Fruit fly (Drosophila melanogaster) whole organism, adult: Measurements from ENCODE around the gene Prosbeta2R1.

ENCODE experiments used
- CG11617 ChIP-seq: fragments of 200-800 bp; sonication (Bioruptor generic); optimal IDR thresholded peaks from 2 replicates; lab custom pipeline; 2017; ENCODE audit warnings: mild to moderate bottlenecking, missing biosample characterization, missing genetic modification reagents, missing genetic modification characterization
- CG12768 ChIP-seq: fragments of 200-800 bp; sonication (Bioruptor generic); optimal IDR thresholded peaks from 2 replicates; lab custom pipeline; 2017; ENCODE audit warnings: missing biosample characterization, missing genetic modification characterization, mild to moderate bottlenecking, moderate library complexity, missing genetic modification reagents
- CG14711 ChIP-seq: fragments of 200-800 bp; sonication (Bioruptor generic); optimal IDR thresholded peaks from 2 replicates; lab custom pipeline; 2018; ENCODE audit warnings: missing biosample characterization, mild to moderate bottlenecking, missing genetic modification characterization, moderate library complexity
- CG1620 ChIP-seq: fragments of 200-800 bp; sonication (Bioruptor generic); optimal IDR thresholded peaks from 2 replicates; lab custom pipeline; 2016; ENCODE audit warnings: missing biosample characterization, missing genetic modification characterization
- CG33017 ChIP-seq: fragments of 200-800 bp; sonication (Bioruptor generic); optimal IDR thresholded peaks from 2 replicates; lab custom pipeline; 2018; ENCODE audit warnings: missing biosample characterization, mild to moderate bottlenecking, missing genetic modification characterization, moderate library complexity
- CG5204 ChIP-seq: fragments of 200-800 bp; sonication (Bioruptor generic); optimal IDR thresholded peaks from 2 replicates; lab custom pipeline; 2016; ENCODE audit warnings: missing biosample characterization, missing genetic modification characterization
- CG7045 ChIP-seq: fragments of 200-800 bp; sonication (Bioruptor generic); optimal IDR thresholded peaks from 2 replicates; lab custom pipeline; 2017; ENCODE audit warnings: missing biosample characterization, mild to moderate bottlenecking, missing genetic modification characterization
- CG7101 ChIP-seq: fragments of 200-800 bp; sonication (Bioruptor generic); optimal IDR thresholded peaks from 2 replicates; lab custom pipeline; 2018; ENCODE audit warnings: missing biosample characterization, mild to moderate bottlenecking, missing genetic modification characterization, moderate library complexity
- Clk ChIP-seq: fragments of 200-800 bp; sonication (Bioruptor generic); optimal IDR thresholded peaks from 2 replicates; lab custom pipeline; 2017; ENCODE audit warnings: missing biosample characterization, missing genetic modification characterization
- Crg-1 ChIP-seq: fragments of 200-800 bp; sonication (Bioruptor generic); optimal IDR thresholded peaks from 2 replicates; lab custom pipeline; 2016; ENCODE audit warnings: missing biosample characterization, missing genetic modification characterization
- Hr96 ChIP-seq: fragments of 200-800 bp; sonication (Bioruptor generic); optimal IDR thresholded peaks from 2 replicates; lab custom pipeline; 2016; ENCODE audit warnings: missing biosample characterization, missing genetic modification characterization
- Mnt ChIP-seq: fragments of 200-800 bp; sonication (Bioruptor generic); optimal IDR thresholded peaks from 2 replicates; lab custom pipeline; 2016; ENCODE audit warnings: missing biosample characterization, mild to moderate bottlenecking, missing genetic modification characterization
- bab1 ChIP-seq: fragments of 200-800 bp; sonication (Bioruptor generic); optimal IDR thresholded peaks from 3 replicates; lab custom pipeline; 2019; ENCODE audit warnings: missing biosample characterization, mild to moderate bottlenecking, missing genetic modification characterization, moderate library complexity
- cic ChIP-seq: fragments of 200-800 bp; sonication (Bioruptor generic); optimal IDR thresholded peaks from 2 replicates; lab custom pipeline; 2017; ENCODE audit warnings: missing biosample characterization, mild to moderate bottlenecking, missing genetic modification characterization, moderate library complexity
- cnc ChIP-seq, 2 experiments: fragments of >200 bp; optimal IDR thresholded peaks; 2 replicates each; lab custom pipeline; 2017
- kay ChIP-seq: fragments of 200-800 bp; sonication (Bioruptor generic); peaks from one replicate; lab custom pipeline; 2016; ENCODE audit warnings: missing biosample characterization, missing genetic modification characterization, borderline replicate concordance
- ovo ChIP-seq: fragments of 200-800 bp; sonication (Bioruptor generic); optimal IDR thresholded peaks from 2 replicates; lab custom pipeline; 2016; ENCODE audit warnings: missing biosample characterization, missing genetic modification characterization
- pad ChIP-seq: fragments of 200-800 bp; sonication (Bioruptor generic); optimal IDR thresholded peaks from 3 replicates; lab custom pipeline; 2017; ENCODE audit warnings: missing biosample characterization, missing genetic modification characterization, mild to moderate bottlenecking, moderate library complexity, missing genetic modification reagents
- tj ChIP-seq: fragments of 200-800 bp; sonication (Bioruptor generic); optimal IDR thresholded peaks from 3 replicates; lab custom pipeline; 2017; ENCODE audit warnings: missing biosample characterization, mild to moderate bottlenecking, missing genetic modification characterization, moderate library complexity
- toe ChIP-seq: fragments of 200-800 bp; sonication (Bioruptor generic); optimal IDR thresholded peaks from 2 replicates; lab custom pipeline; 2016; ENCODE audit warnings: missing biosample characterization, missing genetic modification characterization

Prosbeta2R1 gene

DNA sequence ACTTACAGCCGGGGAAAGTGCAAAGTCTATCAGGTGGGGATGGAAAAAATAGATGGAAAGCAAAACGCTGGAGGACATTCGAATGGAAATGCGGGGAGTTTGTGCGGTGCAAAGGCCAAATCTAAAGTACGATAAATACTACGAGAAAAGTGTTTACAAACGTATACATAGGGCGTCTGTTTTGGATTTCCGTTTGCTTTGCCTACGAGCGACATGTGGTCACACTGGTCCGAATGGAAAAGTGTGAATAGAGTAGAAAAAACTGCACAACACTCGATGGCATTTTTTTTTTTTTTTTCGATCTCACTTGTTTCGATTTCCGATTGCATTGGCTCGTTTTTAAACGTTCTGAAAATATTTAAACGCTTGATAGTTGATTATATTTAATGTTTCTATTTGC lies 31.0 kb downstream of the Prosbeta2R1 start:
- TF ChIP-seq Hr96 (GFP tag; lab: Kevin White, UChicago) (no peak), cnc (optimal IDR thresholded peaks at IDR 0.05; lab: Kevin White, UChicago) (no peak), CG7045 (GFP tag; lab: Kevin White, UChicago) (no peak), toe (GFP tag; lab: Kevin White, UChicago) (no peak), bab1 (no peak), Mnt (no peak), CG7101 (tag; lab: Kevin White, UChicago) (no peak), CG33017 (tag; lab: Kevin White, UChicago) (no peak), CG12768 (GFP tag; lab: Kevin White, UChicago) (no peak), CG1620 (no peak), Clk (GFP tag; lab: Kevin White, UChicago) (no peak), CG5204 (GFP tag; lab: Kevin White, UChicago) (no peak), cic (GFP tag; lab: Kevin White, UChicago) (no peak), kay (GFP tag; lab: Kevin White, UChicago) (no peak), ovo (no peak), tj (GFP tag; lab: Kevin White, UChicago) (no peak), CG14711 (tag; lab: Kevin White, UChicago) (no peak), Crg-1 (GFP tag; lab: Kevin White, UChicago) (no peak)

DNA sequence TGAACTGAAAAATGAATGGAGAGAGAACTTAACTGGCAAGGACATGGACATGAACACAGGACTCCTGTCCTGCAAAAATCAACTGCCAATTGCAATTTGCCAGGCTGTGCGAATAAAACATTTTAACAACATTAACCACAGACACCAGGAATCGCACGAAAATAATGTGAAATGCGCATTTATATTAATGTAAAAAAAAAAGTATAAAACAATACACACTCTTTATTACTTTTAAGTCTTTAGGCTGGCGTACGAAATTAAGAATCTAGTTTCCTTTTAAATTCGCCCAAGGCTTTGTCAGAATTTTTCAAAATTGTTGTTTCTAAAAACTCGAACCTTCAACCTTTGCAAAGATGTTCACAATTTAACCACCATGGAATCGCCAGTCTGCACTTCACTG lies 36.2 kb downstream of the Prosbeta2R1 start, which contains the start of gene CG12729:
Gene CG12729, plus strand, starts transcription at position 301 of the 400 bp plus-strand sequence.
- no peak for TF ChIP-seq CG11617
- TF ChIP-seq kay (GFP tag; lab: Kevin White, UChicago): no peak
- TF ChIP-seq CG1620: no peak
- no peak for TF ChIP-seq Crg-1 (GFP tag; lab: Kevin White, UChicago)
- TF ChIP-seq CG33017 (tag; lab: Kevin White, UChicago): no peak
- no peak for TF ChIP-seq ovo
- no peak for TF ChIP-seq CG5204 (GFP tag; lab: Kevin White, UChicago)
- no peak for TF ChIP-seq CG12768 (GFP tag; lab: Kevin White, UChicago)
- TF ChIP-seq tj (GFP tag; lab: Kevin White, UChicago): no peak

DNA sequence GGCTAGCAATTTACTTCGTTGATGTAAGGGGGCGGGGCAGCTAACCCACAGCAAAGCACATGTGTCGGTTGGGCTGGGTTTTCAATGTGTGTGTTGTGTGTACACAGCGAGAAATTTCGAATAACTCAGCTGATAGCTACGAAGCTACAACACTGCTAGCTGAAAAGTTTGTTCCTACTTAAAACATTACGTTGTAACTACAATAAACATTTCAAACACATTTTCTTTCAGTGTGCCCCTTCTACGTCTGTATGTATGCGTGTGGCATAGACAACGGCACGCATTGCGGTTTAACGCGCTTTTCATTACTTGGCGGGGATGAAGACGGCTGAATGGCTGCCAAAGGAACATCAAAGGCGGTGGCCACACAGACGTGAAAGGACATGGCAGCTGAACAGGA lies 38.8 kb downstream of the Prosbeta2R1 start:
- TF ChIP-seq CG33017 (tag; lab: Kevin White, UChicago): no peak
- no peak for TF ChIP-seq CG1620
- TF ChIP-seq CG7045 (GFP tag; lab: Kevin White, UChicago): no peak
- TF ChIP-seq cnc (optimal IDR thresholded peaks at IDR 0.05; lab: Kevin White, UChicago): no peak
- no peak for TF ChIP-seq toe (GFP tag; lab: Kevin White, UChicago)
- no peak for TF ChIP-seq Hr96 (GFP tag; lab: Kevin White, UChicago)
- no peak for TF ChIP-seq tj (GFP tag; lab: Kevin White, UChicago)
- TF ChIP-seq CG12768 (GFP tag; lab: Kevin White, UChicago): no peak
- TF ChIP-seq Clk (GFP tag; lab: Kevin White, UChicago): no peak
- no peak for TF ChIP-seq CG5204 (GFP tag; lab: Kevin White, UChicago)
- no peak for TF ChIP-seq CG11617
- TF ChIP-seq ovo: no peak
- no peak for TF ChIP-seq CG7101 (tag; lab: Kevin White, UChicago)
- TF ChIP-seq kay (GFP tag; lab: Kevin White, UChicago): no peak

DNA sequence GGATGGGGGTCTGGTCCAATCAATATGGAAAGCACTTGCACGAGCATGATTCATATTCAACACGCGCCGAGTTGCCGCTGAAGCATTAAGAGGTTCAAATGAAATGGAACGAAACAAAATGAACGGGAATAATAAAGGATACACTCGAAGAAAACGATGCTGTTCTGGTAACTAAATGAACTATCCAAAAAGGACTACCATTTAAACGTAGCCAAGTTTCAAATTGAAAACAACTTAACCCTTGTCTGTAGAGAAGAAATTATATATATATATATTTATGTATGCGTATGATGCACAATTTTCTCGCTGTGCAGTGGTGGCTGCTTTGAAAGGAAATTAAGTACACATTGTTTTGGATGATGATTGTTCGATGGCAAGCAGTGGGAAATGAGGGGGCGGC lies 43.9 kb downstream of the Prosbeta2R1 start:
- TF ChIP-seq pad (GFP tag; lab: Kevin White, UChicago): no peak
- TF ChIP-seq cic (GFP tag; lab: Kevin White, UChicago): no peak
- TF ChIP-seq CG12768 (GFP tag; lab: Kevin White, UChicago): no peak
- TF ChIP-seq CG7101 (tag; lab: Kevin White, UChicago): no peak
- no peak for TF ChIP-seq CG14711 (tag; lab: Kevin White, UChicago)
- TF ChIP-seq toe (GFP tag; lab: Kevin White, UChicago): no peak
- no peak for TF ChIP-seq tj (GFP tag; lab: Kevin White, UChicago)
- TF ChIP-seq CG1620: no peak
- no peak for TF ChIP-seq CG7045 (GFP tag; lab: Kevin White, UChicago)
- TF ChIP-seq cnc (optimal IDR thresholded peaks at IDR 0.05; lab: Kevin White, UChicago): no peak
- TF ChIP-seq kay (GFP tag; lab: Kevin White, UChicago): no peak
- no peak for TF ChIP-seq Clk (GFP tag; lab: Kevin White, UChicago)
- no peak for TF ChIP-seq ovo
- no peak for TF ChIP-seq CG33017 (tag; lab: Kevin White, UChicago)
- TF ChIP-seq CG5204 (GFP tag; lab: Kevin White, UChicago): no peak
- TF ChIP-seq bab1: no peak
- TF ChIP-seq Crg-1 (GFP tag; lab: Kevin White, UChicago): no peak
- TF ChIP-seq Hr96 (GFP tag; lab: Kevin White, UChicago): no peak

DNA sequence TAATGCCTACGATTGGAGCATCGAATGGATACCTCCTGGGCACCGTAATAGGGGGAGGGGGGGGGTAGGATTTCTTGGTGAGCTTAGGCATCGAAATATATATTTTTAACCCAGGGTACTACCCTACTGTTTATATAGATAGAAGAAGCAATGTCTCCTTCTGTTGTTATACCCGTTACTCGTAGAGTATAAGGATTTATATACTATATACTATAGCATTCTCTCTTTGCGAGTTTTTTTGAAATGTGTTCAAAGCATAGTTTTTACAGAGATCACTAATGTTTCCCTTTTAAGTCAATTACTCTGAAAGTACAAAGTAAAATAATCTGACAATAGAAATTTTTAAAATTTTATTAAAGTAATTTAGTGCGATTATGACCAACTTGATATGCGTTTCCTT lies 44.7 kb downstream of the Prosbeta2R1 start, which contains the start of gene CG43136:
Gene CG43136, plus strand, starts transcription at position 301 of the 400 bp plus-strand sequence.
- TF ChIP-seq CG1620 (no peak), kay (GFP tag; lab: Kevin White, UChicago) (no peak)
